Worm (Caenorhabditis elegans): ENCODE measurements around the gene F25D1.5.

DNA sequence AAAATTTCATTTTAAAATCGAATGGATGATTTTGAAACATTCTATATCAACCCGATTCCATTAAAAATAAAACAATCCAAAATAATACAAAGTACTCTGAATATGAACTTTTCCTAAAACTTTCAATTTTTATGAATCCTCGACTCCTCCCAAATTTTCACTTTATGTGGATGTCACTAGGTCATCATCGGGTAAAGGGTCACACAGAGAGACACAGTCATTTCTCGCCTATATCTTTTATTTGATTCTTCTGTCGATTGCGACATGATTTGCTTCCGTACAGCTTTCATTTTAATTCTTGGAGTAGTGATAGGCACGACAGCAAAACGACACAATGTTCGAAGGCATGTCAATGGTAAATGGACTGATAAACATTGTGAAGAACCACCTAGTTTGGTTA lies 18.1 kb downstream of the F25D1.5 start, which contains the start of gene F25D1.3:
- TF ChIP-seq pha-4 (tag; optimal IDR thresholded peaks at IDR 0.05), result no peak
- TF ChIP-seq lir-1 (GFP tag; conservative IDR thresholded peaks at IDR 0.05), result no peak
- no peak for TF ChIP-seq hsf-1 (GFP tag; IDR thresholded peaks at IDR 0.05)
- no peak for TF ChIP-seq B0019.2 (GFP tag; conservative IDR thresholded peaks at IDR 0.05)
- no peak for TF ChIP-seq hlh-12 (tag; optimal IDR thresholded peaks at IDR 0.05)
- TF ChIP-seq Y53G8AR.9 (GFP tag; conservative IDR thresholded peaks at IDR 0.05), result no peak
- TF ChIP-seq ceh-100 (GFP tag; IDR thresholded peaks at IDR 0.05), result no peak
- TF ChIP-seq atf-7 (tag; optimal IDR thresholded peaks at IDR 0.05), result no peak
- no peak for TF ChIP-seq rpc-1 (optimal IDR thresholded peaks at IDR 0.05)
- TF ChIP-seq rpc-1 (tag; optimal IDR thresholded peaks at IDR 0.05), result no peak
- no peak for TF ChIP-seq him-1 (tag; optimal IDR thresholded peaks at IDR 0.05)
- TF ChIP-seq K11D2.4 (GFP tag; IDR thresholded peaks at IDR 0.05), result no peak
- no peak for TF ChIP-seq C06A6.2 (GFP tag; conservative IDR thresholded peaks at IDR 0.05)
- TF ChIP-seq bed-2 (GFP tag; IDR thresholded peaks at IDR 0.05), result no peak
